Worm (Caenorhabditis elegans) whole organism, L3 larva: ENCODE results near the gene sre-30.

Source experiments
- aly-2 ChIP-seq: fragments of 150-350 bp; optimal IDR thresholded peaks from 2 replicates; lab custom pipeline; 2014; ENCODE audit warnings: missing biosample characterization, missing genetic modification characterization
- ama-1 ChIP-seq: fragments of 150-350 bp; optimal IDR thresholded peaks from 2 replicates; lab custom pipeline; 2018
- ceh-28 ChIP-seq: fragments of 150-350 bp; optimal IDR thresholded peaks from 2 replicates; lab custom pipeline; 2014; ENCODE audit warnings: missing biosample characterization, missing genetic modification reagents, missing genetic modification characterization
- egl-27 ChIP-seq: sonication (generic microtip); optimal IDR thresholded peaks from 4 replicates; lab custom pipeline; 2017; ENCODE audit warnings: missing biosample characterization, missing genetic modification reagents, missing genetic modification characterization
- lin-39 ChIP-seq: fragments of 150-350 bp; optimal IDR thresholded peaks from 2 replicates; lab custom pipeline; 2018; ENCODE audit warnings: missing biosample characterization, missing genetic modification reagents, missing genetic modification characterization
- nhr-11 ChIP-seq: fragments of 150-350 bp; optimal IDR thresholded peaks from 2 replicates; lab custom pipeline; 2014; ENCODE audit warnings: missing biosample characterization, missing genetic modification characterization
- pqm-1 ChIP-seq: fragments of 150-350 bp; optimal IDR thresholded peaks from 2 replicates; lab custom pipeline; 2017; ENCODE audit warnings: missing biosample characterization, missing genetic modification characterization, inconsistent platforms
- snpc-4 ChIP-seq: fragments of 150-350 bp; optimal IDR thresholded peaks from 2 replicates; lab custom pipeline; 2014; ENCODE audit warnings: missing biosample characterization, missing genetic modification characterization
- ztf-11 ChIP-seq: fragments of 150-350 bp; optimal IDR thresholded peaks from 2 replicates; lab custom pipeline; 2014; ENCODE audit warnings: missing biosample characterization, missing genetic modification characterization

- TF ChIP-seq egl-27 (tag; lab: Kevin White, UChicago) (no peak), ama-1 (lab: Kevin White, UChicago) (no peak), lin-39 (tag; lab: Kevin White, UChicago) (no peak), aly-2 (no peak), nhr-11 (tag; lab: Kevin White, UChicago) (no peak), ceh-28 (no peak), pqm-1 (tag; lab: Kevin White, UChicago) (no peak), ztf-11 (tag; lab: Kevin White, UChicago) (no peak), snpc-4 (tag; lab: Kevin White, UChicago) (no peak)
These were observed 32.4 kb downstream of the sre-30 start for ce11 chrII:12373921-12374320.
